Worm (Caenorhabditis elegans) whole organism, L3 larva: Measurements from ENCODE around the gene cbp-3.

Experiments used
- ceh-82 ChIP-seq: fragments of 150-350 bp; optimal IDR thresholded peaks from 2 replicates; lab custom pipeline; 2014; ENCODE audit warnings: missing biosample characterization, missing genetic modification characterization
- elt-3 ChIP-seq, 3 experiments: fragments of 150-350 bp in 1 of 3; sonication (generic microtip) in 2 of 3; optimal IDR thresholded peaks; 2 replicates in 2 of 3; 4 replicates in 1 of 3; lab custom pipeline; 2014 to 2017; ENCODE audit warnings: missing biosample characterization in 3 of 3, missing genetic modification characterization in 3 of 3
- mdl-1 ChIP-seq: fragments of 150-350 bp; optimal IDR thresholded peaks from 2 replicates; lab custom pipeline; 2014; ENCODE audit warnings: missing biosample characterization, missing genetic modification characterization
- nhr-77 ChIP-seq: fragments of 150-350 bp; optimal IDR thresholded peaks from 2 replicates; lab custom pipeline; 2014; ENCODE audit warnings: missing biosample characterization, missing genetic modification characterization
- skn-1 ChIP-seq: fragments of 150-350 bp; optimal IDR thresholded peaks from 2 replicates; lab custom pipeline; 2014; ENCODE audit warnings: missing biosample characterization, missing genetic modification characterization

- TF ChIP-seq ceh-82 (no peak), elt-3 (tag; optimal IDR thresholded peaks at IDR 0.05; lab: Kevin White, UChicago) (no peak), mdl-1 (no peak), nhr-77 (no peak), skn-1 (tag; lab: Kevin White, UChicago) (no peak)
Measured at ce11 chrIII:9941020-9941674, 27.4 kb downstream of the cbp-3 start, which contains the start of the genes K03H1.9 and K03H1.12.
